Fruit fly (Drosophila melanogaster) whole organism, embryonic: ENCODE results near the gene mTerf3.
A peak's percentile ranks its signal among the peaks of the same experiment; 100 is the strongest.

Experiments
- Abd-B ChIP-seq: fragments of 200-800 bp; sonication (Bioruptor generic); optimal IDR thresholded peaks from 2 replicates; lab custom pipeline; 2018; ENCODE audit warnings: missing biosample characterization, mild to moderate bottlenecking, missing genetic modification characterization, moderate library complexity
- Bgb ChIP-seq: fragments of 200-800 bp; sonication (Bioruptor generic); IDR thresholded peaks from 2 replicates; pipeline ENCODE4 v1.3.6; 2022; ENCODE audit warnings: missing biosample characterization, missing genetic modification characterization; ENCODE audit not compliant: partially characterized antibody
- CG10209 ChIP-seq: fragments of 200-800 bp; sonication (Bioruptor generic); optimal IDR thresholded peaks from 3 replicates; lab custom pipeline; 2017; ENCODE audit warnings: missing biosample characterization, mild to moderate bottlenecking, missing genetic modification characterization, missing genetic modification reagents
- CG10431 ChIP-seq: fragments of 200-800 bp; sonication (Bioruptor generic); optimal IDR thresholded peaks from 3 replicates; lab custom pipeline; 2018; ENCODE audit warnings: missing biosample characterization, mild to moderate bottlenecking, missing genetic modification characterization
- CG11695 ChIP-seq: fragments of 200-800 bp; sonication (Bioruptor generic); IDR thresholded peaks from 3 replicates; pipeline ENCODE4 v1.3.6; 2022; ENCODE audit warnings: missing biosample characterization, missing genetic modification characterization
- CG11723 ChIP-seq: fragments of 200-800 bp; sonication (Bioruptor generic); optimal IDR thresholded peaks from 2 replicates; lab custom pipeline; 2017; ENCODE audit warnings: missing biosample characterization, mild to moderate bottlenecking, missing genetic modification characterization
- CG12942 ChIP-seq: fragments of 200-800 bp; sonication (Bioruptor generic); optimal IDR thresholded peaks from 3 replicates; lab custom pipeline; 2016; ENCODE audit warnings: missing biosample characterization, missing genetic modification characterization
- CG13775 ChIP-seq: fragments of 200-800 bp; sonication (Bioruptor generic); optimal IDR thresholded peaks from 3 replicates; lab custom pipeline; 2017; ENCODE audit warnings: missing biosample characterization, mild to moderate bottlenecking, missing genetic modification characterization
- CG14014 ChIP-seq: fragments of 200-800 bp; sonication (Bioruptor generic); IDR thresholded peaks from 2 replicates; pipeline ENCODE4 v1.3.6; 2022; ENCODE audit warnings: missing biosample characterization, missing genetic modification characterization
- CG14667 ChIP-seq: fragments of 200-800 bp; sonication (Bioruptor generic); IDR thresholded peaks from 2 replicates; pipeline ENCODE4 v1.3.6; 2022; ENCODE audit warnings: missing biosample characterization, missing genetic modification characterization
- CG15696 ChIP-seq: fragments of 200-800 bp; sonication (Bioruptor generic); optimal IDR thresholded peaks from 2 replicates; lab custom pipeline; 2019; ENCODE audit warnings: missing biosample characterization, mild to moderate bottlenecking, missing genetic modification characterization, moderate library complexity
- CG3281 ChIP-seq: fragments of 200-800 bp; sonication (Bioruptor generic); optimal IDR thresholded peaks from 3 replicates; lab custom pipeline; 2017; ENCODE audit warnings: missing biosample characterization, mild to moderate bottlenecking, missing genetic modification characterization
- CG4404 ChIP-seq: fragments of 200-800 bp; sonication (Bioruptor generic); IDR thresholded peaks from 2 replicates; pipeline ENCODE4 v1.3.6; 2022; ENCODE audit warnings: missing biosample characterization, missing genetic modification characterization
- CG6272 ChIP-seq: fragments of 200-800 bp; sonication (Bioruptor generic); IDR thresholded peaks from 2 replicates; pipeline ENCODE4 v1.3.6; 2022; ENCODE audit warnings: missing biosample characterization, missing genetic modification characterization
- CG6689 ChIP-seq: fragments of 200-800 bp; sonication (Bioruptor generic); IDR thresholded peaks from 2 replicates; pipeline ENCODE4 v1.3.6; 2022; ENCODE audit warnings: missing biosample characterization, missing genetic modification characterization
- CG7372 ChIP-seq: fragments of 200-800 bp; sonication (Bioruptor generic); IDR thresholded peaks from 2 replicates; pipeline ENCODE4 v1.3.6; 2022; ENCODE audit warnings: missing biosample characterization, missing genetic modification characterization
- CG7987 ChIP-seq: fragments of 200-800 bp; sonication (Bioruptor generic); optimal IDR thresholded peaks from 2 replicates; lab custom pipeline; 2018; ENCODE audit warnings: missing biosample characterization, mild to moderate bottlenecking, missing genetic modification characterization, moderate library complexity
- D19B ChIP-seq: fragments of 200-800 bp; sonication (Bioruptor generic); optimal IDR thresholded peaks from 2 replicates; lab custom pipeline; 2017; ENCODE audit warnings: missing biosample characterization, mild to moderate bottlenecking, missing genetic modification characterization
- Fer2 ChIP-seq: fragments of 200-800 bp; sonication (Bioruptor generic); optimal IDR thresholded peaks from 2 replicates; lab custom pipeline; 2018; ENCODE audit warnings: missing biosample characterization, mild to moderate bottlenecking, missing genetic modification characterization, moderate library complexity
- Hey ChIP-seq: fragments of 200-800 bp; sonication (Bioruptor generic); optimal IDR thresholded peaks from 3 replicates; lab custom pipeline; 2018; ENCODE audit warnings: missing biosample characterization, mild to moderate bottlenecking, missing genetic modification characterization
- NC2β ChIP-seq: fragments of 200-800 bp; sonication (Bioruptor generic); optimal IDR thresholded peaks from 2 replicates; lab custom pipeline; 2016; ENCODE audit warnings: missing biosample characterization, missing genetic modification characterization
- Nf-YB ChIP-seq: fragments of 200-800 bp; sonication (Bioruptor generic); optimal IDR thresholded peaks from 3 replicates; lab custom pipeline; 2019; ENCODE audit warnings: missing biosample characterization, mild to moderate bottlenecking, missing genetic modification characterization, moderate library complexity
- Ptx1 ChIP-seq: fragments of 200-800 bp; sonication (Bioruptor generic); IDR thresholded peaks from 2 replicates; pipeline ENCODE4 v1.3.6; 2022; ENCODE audit warnings: missing biosample characterization, missing genetic modification characterization
- Side ChIP-seq: fragments of 200-800 bp; sonication (Bioruptor generic); optimal IDR thresholded peaks from 2 replicates; lab custom pipeline; 2016; ENCODE audit warnings: missing biosample characterization, missing genetic modification characterization
- Sox102F ChIP-seq: fragments of 200-800 bp; sonication (Bioruptor generic); optimal IDR thresholded peaks from 2 replicates; lab custom pipeline; 2018; ENCODE audit warnings: missing biosample characterization, mild to moderate bottlenecking, missing genetic modification characterization, moderate library complexity
- cad ChIP-seq: fragments of >200 bp; optimal IDR thresholded peaks from 2 replicates; lab custom pipeline; 2017; ENCODE audit warnings: missing biosample characterization, missing genetic modification characterization
- cas ChIP-seq: fragments of 200-800 bp; sonication (Bioruptor generic); IDR thresholded peaks from 2 replicates; pipeline ENCODE4 v1.3.6; 2022; ENCODE audit warnings: missing biosample characterization, missing genetic modification characterization
- corto ChIP-seq: fragments of 200-800 bp; sonication (Bioruptor generic); optimal IDR thresholded peaks from 2 replicates; lab custom pipeline; 2016; ENCODE audit warnings: missing biosample characterization, mild to moderate bottlenecking, missing genetic modification characterization, moderate library complexity
- cwo ChIP-seq: fragments of 200-800 bp; sonication (Bioruptor generic); optimal IDR thresholded peaks from 3 replicates; lab custom pipeline; 2017; ENCODE audit warnings: missing biosample characterization, missing genetic modification characterization, mild to moderate bottlenecking, moderate library complexity, missing genetic modification reagents
- danr ChIP-seq: fragments of 200-800 bp; sonication (Bioruptor generic); IDR thresholded peaks from 2 replicates; pipeline ENCODE4 v1.3.6; 2022; ENCODE audit warnings: missing biosample characterization, missing genetic modification characterization
- dmrt11E ChIP-seq: fragments of 200-800 bp; sonication (Bioruptor generic); optimal IDR thresholded peaks from 3 replicates; lab custom pipeline; 2018; ENCODE audit warnings: missing biosample characterization, mild to moderate bottlenecking, missing genetic modification characterization, moderate library complexity
- fd3F ChIP-seq: fragments of 200-800 bp; sonication (Bioruptor generic); optimal IDR thresholded peaks from 2 replicates; lab custom pipeline; 2018; ENCODE audit warnings: missing biosample characterization, mild to moderate bottlenecking, missing genetic modification characterization, moderate library complexity
- gcm ChIP-seq: fragments of 200-800 bp; sonication (Bioruptor generic); optimal IDR thresholded peaks from 2 replicates; lab custom pipeline; 2019; ENCODE audit warnings: missing biosample characterization, mild to moderate bottlenecking, missing genetic modification characterization, moderate library complexity
- gem ChIP-seq: fragments of 200-800 bp; sonication (Bioruptor generic); optimal IDR thresholded peaks from 2 replicates; lab custom pipeline; 2019; ENCODE audit warnings: missing biosample characterization, mild to moderate bottlenecking, missing genetic modification characterization, moderate library complexity
- grau ChIP-seq: fragments of 200-800 bp; optimal IDR thresholded peaks from 3 replicates; lab custom pipeline; 2019; ENCODE audit warnings: missing biosample characterization, mild to moderate bottlenecking, missing genetic modification characterization, moderate library complexity
- gsb-n ChIP-seq: fragments of 200-800 bp; sonication (Bioruptor generic); optimal IDR thresholded peaks from 3 replicates; lab custom pipeline; 2018; ENCODE audit warnings: missing biosample characterization, mild to moderate bottlenecking, missing genetic modification characterization
- h ChIP-seq: fragments of >200 bp; optimal IDR thresholded peaks from 2 replicates; lab custom pipeline; 2017
- hb ChIP-seq: fragments of 200-800 bp; sonication (Bioruptor generic); IDR thresholded peaks from 3 replicates; pipeline ENCODE4 v1.3.6; 2022; ENCODE audit warnings: missing biosample characterization, missing genetic modification characterization; ENCODE audit not compliant: partially characterized antibody
- ken ChIP-seq: fragments of 200-800 bp; sonication (Bioruptor generic); IDR thresholded peaks from 3 replicates; pipeline ENCODE4 v1.3.6; 2022; ENCODE audit warnings: missing biosample characterization, missing genetic modification characterization
- lola ChIP-seq, 3 experiments: fragments of >200 bp in 2 of 3; fragments of 200-800 bp in 1 of 3; sonication (Bioruptor generic) in 1 of 3; optimal IDR thresholded peaks; 2 replicates each; lab custom pipeline; 2017 to 2019; ENCODE audit warnings: missing biosample characterization in 3 of 3, missing genetic modification characterization in 3 of 3, mild to moderate bottlenecking in 1 of 3, moderate library complexity in 1 of 3
- nerfin-1 ChIP-seq: fragments of 200-800 bp; sonication (Bioruptor generic); optimal IDR thresholded peaks from 3 replicates; lab custom pipeline; 2019; ENCODE audit warnings: missing biosample characterization, mild to moderate bottlenecking, missing genetic modification characterization, moderate library complexity
- otp ChIP-seq: fragments of 200-800 bp; sonication (Bioruptor generic); IDR thresholded peaks from 3 replicates; pipeline ENCODE4, ENCODE4 v1.3.6; 2022; ENCODE audit warnings: missing biosample characterization, missing genetic modification characterization
- pfk ChIP-seq: fragments of 200-800 bp; sonication (Bioruptor generic); optimal IDR thresholded peaks from 2 replicates; lab custom pipeline; 2018; ENCODE audit warnings: missing biosample characterization, mild to moderate bottlenecking, missing genetic modification characterization, moderate library complexity
- ro ChIP-seq: fragments of 200-800 bp; sonication (Bioruptor generic); IDR thresholded peaks from 2 replicates; pipeline ENCODE4 v1.3.6; 2022; ENCODE audit warnings: missing biosample characterization, missing genetic modification characterization
- shn ChIP-seq: fragments of 200-800 bp; sonication (Bioruptor generic); optimal IDR thresholded peaks from 3 replicates; lab custom pipeline; 2016; ENCODE audit warnings: missing biosample characterization, missing genetic modification characterization
- sna ChIP-seq: fragments of 200-800 bp; sonication (Bioruptor generic); IDR thresholded peaks from 2 replicates; pipeline ENCODE4 v1.3.6; 2022; ENCODE audit warnings: missing biosample characterization, missing genetic modification characterization; ENCODE audit not compliant: partially characterized antibody
- so ChIP-seq: fragments of 200-800 bp; sonication (Bioruptor generic); IDR thresholded peaks from 3 replicates; pipeline ENCODE4 v1.3.6; 2022; ENCODE audit warnings: missing biosample characterization, missing genetic modification characterization
- toy ChIP-seq: fragments of 200-800 bp; sonication (Bioruptor generic); IDR thresholded peaks from 2 replicates; pipeline ENCODE4 v1.3.6; 2022; ENCODE audit warnings: missing biosample characterization, missing genetic modification characterization
- yki ChIP-seq: fragments of >200 bp; optimal IDR thresholded peaks from 3 replicates; lab custom pipeline; 2018

mTerf3 gene

DNA sequence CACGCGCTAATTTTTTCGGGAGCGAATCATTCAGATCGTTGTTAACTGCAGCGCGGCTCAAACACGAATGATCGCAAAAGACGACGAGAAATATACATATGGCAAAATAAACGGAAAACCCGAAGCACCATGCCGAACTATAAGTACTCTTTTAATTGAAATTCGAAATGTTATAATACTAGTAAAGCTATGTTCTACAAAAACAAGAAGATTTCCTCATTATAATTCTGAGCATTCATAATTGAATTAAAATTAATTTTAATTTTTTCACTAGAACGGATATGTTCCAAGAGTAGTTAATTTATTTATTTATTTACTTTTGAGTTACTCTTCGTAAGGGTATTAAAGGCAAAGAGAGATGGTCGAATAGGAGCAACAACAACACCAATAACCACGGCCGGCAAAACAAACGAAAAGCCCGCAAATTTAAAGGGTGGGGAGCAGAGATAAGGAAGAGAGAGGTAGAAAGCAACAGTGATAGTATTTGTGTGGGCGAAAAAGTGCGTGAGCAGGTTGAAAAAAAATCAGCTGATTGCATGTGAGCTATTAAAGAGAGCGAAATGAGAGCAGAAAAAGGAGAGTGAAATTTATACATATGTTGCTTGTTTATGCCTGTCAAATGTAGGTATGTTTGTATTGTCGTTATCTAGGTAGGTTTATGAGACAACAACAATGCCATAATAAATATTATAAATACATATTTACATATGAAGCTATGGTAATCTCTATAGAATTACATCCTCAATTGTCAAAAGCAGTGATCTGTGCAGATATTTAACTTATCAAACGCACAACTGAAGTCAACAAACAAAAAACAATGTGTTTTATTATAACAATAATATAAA lies 26.9 kb downstream of the mTerf3 start (continued):
- TF ChIP-seq CG15696 (tag; lab: Kevin White, UChicago) (peak; percentile 35), Ptx1 (peak; percentile 87), CG14667 (GFP tag; lab: Robert Waterston, UW) (no peak; the same call in 1 of the 2 replicates), CG3281 (peak; percentile 81), danr (GFP tag; lab: Robert Waterston, UW) (peak; percentile 68; the same call in 1 of the 2 replicates), gsb-n (tag; lab: Kevin White, UChicago) (no peak), nerfin-1 (peak; percentile 15), Bgb (GFP tag; lab: Robert Waterston, UW) (no peak), corto (GFP tag; lab: Kevin White, UChicago) (peak; percentile 59), so (peak; percentile 73; the same call in 2 of the 3 replicates), Abd-B (peak; percentile 46), otp (peak; percentile 66; the same call in 1 of the 3 replicates), sna (GFP tag; lab: Robert Waterston, UW) (no peak), Side (peak; percentile 8), CG10209 (peak; percentile 56), CG12942 (GFP tag; lab: Kevin White, UChicago) (peak; percentile 45), pfk (GFP tag; lab: Kevin White, UChicago) (peak; percentile 11), CG13775 (GFP tag; lab: Kevin White, UChicago) (no peak), Nf-YB (GFP tag; lab: Kevin White, UChicago) (peak; percentile 49), Hey (tag; lab: Kevin White, UChicago) (no peak), h (no peak), CG7372 (peak; percentile 55), Sox102F (GFP tag; lab: Kevin White, UChicago) (peak; percentile 83), D19B (GFP tag; lab: Kevin White, UChicago) (peak; percentile 23), gcm (GFP tag; lab: Kevin White, UChicago) (peak; percentile 52), cas (GFP tag; lab: Robert Waterston, UW) (no peak; the same call in 1 of the 2 replicates), CG7987 (GFP tag; lab: Kevin White, UChicago) (no peak), lola (GFP tag; optimal IDR thresholded peaks at IDR 0.05; lab: Kevin White, UChicago) (peak in 1 of 3 experiments; percentile 20), gem (tag; lab: Kevin White, UChicago) (peak; percentile 88), cad (GFP tag; lab: Kevin White, UChicago) (no peak), CG11723 (GFP tag; lab: Kevin White, UChicago) (no peak), shn (GFP tag; lab: Kevin White, UChicago) (peak; percentile 36), fd3F (GFP tag; lab: Kevin White, UChicago) (peak; percentile 50), CG14014 (GFP tag; lab: Robert Waterston, UW) (peak; percentile 76), CG10431 (GFP tag; lab: Kevin White, UChicago) (peak; percentile 37), hb (GFP tag; lab: Robert Waterston, UW) (no peak), cwo (GFP tag; lab: Kevin White, UChicago) (peak; percentile 72), toy (0 out of 2 replicates have a peak, but pooled peaks have one; percentile 33), CG6689 (GFP tag; lab: Robert Waterston, UW) (peak; percentile 81), ro (GFP tag; lab: Robert Waterston, UW) (no peak), grau (tag; lab: Kevin White, UChicago) (peak; percentile 83), ken (GFP tag; lab: Robert Waterston, UW) (peak; percentile 38; the same call in 1 of the 3 replicates), Fer2 (tag; lab: Kevin White, UChicago) (no peak), CG11695 (peak; percentile 89), CG6272 (GFP tag; lab: Robert Waterston, UW) (no peak), dmrt11E (no peak), NC2β (GFP tag; lab: Kevin White, UChicago) (no peak), CG4404 (GFP tag; lab: Robert Waterston, UW) (peak; percentile 50), yki (lab: Kevin White, UChicago) (no peak)
